Worm (Caenorhabditis elegans) whole organism, L1 larva: Measurements from ENCODE around the gene F57B9.8.
A peak's percentile ranks its signal among the peaks of the same experiment; 100 is the strongest.

Experiments used
- C04F5.9 ChIP-seq: sonication (generic microtip); optimal IDR thresholded peaks from 2 replicates; lab custom pipeline; 2016; ENCODE audit warnings: missing genetic modification characterization, missing compliant biosample characterization
- C16A3.4 ChIP-seq: fragments of 150-350 bp; optimal IDR thresholded peaks from 2 replicates; lab custom pipeline; 2014; ENCODE audit warnings: missing biosample characterization, missing genetic modification characterization
- C34B4.2 ChIP-seq: sonication (generic microtip); optimal IDR thresholded peaks from 2 replicates; lab custom pipeline; 2017; ENCODE audit warnings: mild to moderate bottlenecking, missing genetic modification characterization, missing compliant biosample characterization
- alr-1 ChIP-seq: fragments of 200-800 bp; sonication (Bioruptor generic); optimal IDR thresholded peaks from 2 replicates; lab custom pipeline; 2018; ENCODE audit warnings: borderline replicate concordance, mild to moderate bottlenecking, missing genetic modification characterization, missing compliant biosample characterization
- aly-2 ChIP-seq: fragments of 150-350 bp; optimal IDR thresholded peaks from 2 replicates; lab custom pipeline; 2014; ENCODE audit warnings: missing biosample characterization, missing genetic modification characterization
- ceh-63 ChIP-seq: fragments of 200-800 bp; sonication (Bioruptor generic); optimal IDR thresholded peaks from 2 replicates; lab custom pipeline; 2018; ENCODE audit warnings: mild to moderate bottlenecking, missing genetic modification characterization, missing compliant biosample characterization
- ceh-82 ChIP-seq, 3 experiments: fragments of 150-350 bp in 1 of 3; sonication (generic microtip) in 2 of 3; optimal IDR thresholded peaks; 2 replicates each; lab custom pipeline; 2014 to 2017; ENCODE audit warnings: missing biosample characterization in 3 of 3, missing genetic modification characterization in 3 of 3
- ceh-90 ChIP-seq: sonication (generic microtip); optimal IDR thresholded peaks from 2 replicates; lab custom pipeline; 2016; ENCODE audit warnings: missing genetic modification characterization, missing compliant biosample characterization
- ces-1 ChIP-seq: fragments of 150-350 bp; optimal IDR thresholded peaks from 2 replicates; lab custom pipeline; 2014; ENCODE audit warnings: missing biosample characterization, missing genetic modification reagents, missing genetic modification characterization
- dpl-1 ChIP-seq, 3 experiments: fragments of 150-350 bp in 2 of 3; sonication (generic microtip) in 1 of 3; optimal IDR thresholded peaks; 2 replicates each; lab custom pipeline; 2014 to 2017; ENCODE audit warnings: missing biosample characterization in 3 of 3, missing genetic modification characterization in 3 of 3, missing genetic modification reagents in 3 of 3
- dsc-1 ChIP-seq: sonication (generic microtip); optimal IDR thresholded peaks from 2 replicates; lab custom pipeline; 2016; ENCODE audit warnings: mild to moderate bottlenecking, missing genetic modification characterization, missing compliant biosample characterization
- efl-1 ChIP-seq, 4 experiments: fragments of 150-350 bp; optimal IDR thresholded peaks in 3 of 4; peaks in 1 of 4; 1 replicate in 1 of 4; 2 replicates in 3 of 4; lab custom pipeline; 2014; ENCODE audit warnings: missing biosample characterization in 2 of 4, missing genetic modification characterization in 2 of 4, missing genetic modification reagents in 2 of 4
- egl-13 ChIP-seq: sonication (generic microtip); optimal IDR thresholded peaks from 2 replicates; lab custom pipeline; 2016; ENCODE audit warnings: missing genotype, missing genetic modification reagents, missing genetic modification characterization, missing compliant biosample characterization
- elt-3 ChIP-seq, 6 experiments: fragments of 150-350 bp in 1 of 6; sonication (generic microtip); optimal IDR thresholded peaks; 2 replicates each; lab custom pipeline; 2017 to 2018; ENCODE audit warnings: missing biosample characterization in 6 of 6, missing genetic modification characterization in 6 of 6, inconsistent platforms in 1 of 6
- ets-5 ChIP-seq: fragments of 200-800 bp; sonication (Bioruptor generic); IDR thresholded peaks from 2 replicates; pipeline ENCODE4 v1.3.6; 2022; ENCODE audit warnings: missing genetic modification characterization, missing compliant biosample characterization
- fkh-4 ChIP-seq: sonication (generic microtip); optimal IDR thresholded peaks from 2 replicates; lab custom pipeline; 2016; ENCODE audit warnings: missing compliant biosample characterization, missing genetic modification characterization, borderline replicate concordance
- fkh-8 ChIP-seq: sonication (generic microtip); optimal IDR thresholded peaks from 2 replicates; lab custom pipeline; 2016; ENCODE audit warnings: mild to moderate bottlenecking, missing genetic modification characterization, missing compliant biosample characterization
- hlh-4 ChIP-seq: sonication (generic microtip); optimal IDR thresholded peaks from 2 replicates; lab custom pipeline; 2016; ENCODE audit warnings: mild to moderate bottlenecking, missing genetic modification characterization, missing compliant biosample characterization
- isw-1 ChIP-seq: fragments of 200-800 bp; sonication (Bioruptor generic); IDR thresholded peaks from 2 replicates; pipeline ENCODE4 v1.3.6; 2022; ENCODE audit warnings: missing genetic modification characterization, missing compliant biosample characterization
- lin-35 ChIP-seq, 2 experiments: fragments of 150-350 bp; optimal IDR thresholded peaks; 2 replicates each; lab custom pipeline; 2014; ENCODE audit warnings: missing biosample characterization in 2 of 2, missing genetic modification characterization in 2 of 2, missing genetic modification reagents in 2 of 2
- lin-39 ChIP-seq: fragments of 150-350 bp; optimal IDR thresholded peaks from 2 replicates; lab custom pipeline; 2014; ENCODE audit warnings: missing biosample characterization, missing genetic modification reagents, missing genetic modification characterization
- lir-3 ChIP-seq: sonication (generic microtip); optimal IDR thresholded peaks from 2 replicates; lab custom pipeline; 2016; ENCODE audit warnings: mild to moderate bottlenecking, missing genetic modification characterization, moderate library complexity, missing compliant biosample characterization; ENCODE audit not compliant: poor library complexity
- lsy-2 ChIP-seq, 2 experiments: fragments of 150-350 bp; optimal IDR thresholded peaks; 2 replicates each; lab custom pipeline; 2014; ENCODE audit warnings: missing biosample characterization in 2 of 2, missing genetic modification characterization in 2 of 2
- mdl-1 ChIP-seq, 2 experiments: fragments of 150-350 bp; optimal IDR thresholded peaks; 2 replicates each; lab custom pipeline; 2014 to 2017; ENCODE audit warnings: missing biosample characterization in 2 of 2, missing genetic modification characterization in 2 of 2, inconsistent platforms in 1 of 2
- mef-2 ChIP-seq: fragments of 150-350 bp; optimal IDR thresholded peaks from 2 replicates; lab custom pipeline; 2014; ENCODE audit warnings: missing biosample characterization, missing genetic modification characterization
- mep-1 ChIP-seq: fragments of 150-350 bp; optimal IDR thresholded peaks from 2 replicates; lab custom pipeline; 2014; ENCODE audit warnings: missing biosample characterization, missing genetic modification characterization
- nhr-11 ChIP-seq: fragments of 150-350 bp; optimal IDR thresholded peaks from 2 replicates; lab custom pipeline; 2014; ENCODE audit warnings: missing biosample characterization, missing genetic modification characterization
- nhr-20 ChIP-seq: sonication (generic microtip); optimal IDR thresholded peaks from 2 replicates; lab custom pipeline; 2016; ENCODE audit warnings: mild to moderate bottlenecking, missing genetic modification characterization, missing compliant biosample characterization
- nhr-47 ChIP-seq: sonication (generic microtip); optimal IDR thresholded peaks from 2 replicates; lab custom pipeline; 2016; ENCODE audit warnings: mild to moderate bottlenecking, missing genetic modification characterization, moderate library complexity, missing compliant biosample characterization
- nhr-76 ChIP-seq: sonication (generic microtip); optimal IDR thresholded peaks from 2 replicates; lab custom pipeline; 2017; ENCODE audit warnings: missing biosample characterization, missing genetic modification characterization
- nhr-77 ChIP-seq: fragments of 150-350 bp; optimal IDR thresholded peaks from 2 replicates; lab custom pipeline; 2014; ENCODE audit warnings: missing biosample characterization, missing genetic modification characterization
- nhr-84 ChIP-seq: sonication (generic microtip); optimal IDR thresholded peaks from 2 replicates; lab custom pipeline; 2017; ENCODE audit warnings: missing biosample characterization, missing genetic modification characterization
- nhr-85 ChIP-seq: sonication (generic microtip); peaks from one replicate; lab custom pipeline; 2016; ENCODE audit warnings: missing genetic modification characterization, inconsistent platforms, missing compliant biosample characterization
- nhr-90 ChIP-seq: sonication (generic microtip); optimal IDR thresholded peaks from 2 replicates; lab custom pipeline; 2016; ENCODE audit warnings: mild to moderate bottlenecking, missing genetic modification characterization, missing compliant biosample characterization; ENCODE audit not compliant: poor library complexity
- pag-3 ChIP-seq: sonication (generic microtip); optimal IDR thresholded peaks from 2 replicates; lab custom pipeline; 2017; ENCODE audit warnings: missing genetic modification characterization, mild to moderate bottlenecking, missing compliant biosample characterization, antibody characterized with exemption, borderline replicate concordance; ENCODE audit not compliant: insufficient read depth
- pqm-1 ChIP-seq: sonication (generic microtip); optimal IDR thresholded peaks from 3 replicates; lab custom pipeline; 2017; ENCODE audit warnings: missing biosample characterization, missing genetic modification characterization
- snu-23 ChIP-seq: sonication (generic microtip); optimal IDR thresholded peaks from 2 replicates; lab custom pipeline; 2016; ENCODE audit warnings: missing genetic modification characterization, missing compliant biosample characterization
- sox-4 ChIP-seq: sonication (generic microtip); optimal IDR thresholded peaks from 2 replicates; lab custom pipeline; 2016; ENCODE audit warnings: missing genetic modification characterization, missing compliant biosample characterization
- sptf-1 ChIP-seq: fragments of 150-350 bp; optimal IDR thresholded peaks from 2 replicates; lab custom pipeline; 2014; ENCODE audit warnings: missing biosample characterization, missing genetic modification characterization
- sup-37 ChIP-seq: fragments of 200-800 bp; sonication (Bioruptor generic); optimal IDR thresholded peaks from 2 replicates; lab custom pipeline; 2018; ENCODE audit warnings: mild to moderate bottlenecking, missing genetic modification characterization, missing compliant biosample characterization
- swsn-7 ChIP-seq: sonication (generic microtip); optimal IDR thresholded peaks from 2 replicates; lab custom pipeline; 2016; ENCODE audit warnings: missing genetic modification characterization, missing compliant biosample characterization
- unc-130 ChIP-seq: fragments of 150-350 bp; optimal IDR thresholded peaks from 2 replicates; lab custom pipeline; 2017; ENCODE audit warnings: missing biosample characterization, missing genetic modification characterization, inconsistent platforms
- unc-30 ChIP-seq: sonication (generic microtip); optimal IDR thresholded peaks from 2 replicates; lab custom pipeline; 2017; ENCODE audit warnings: missing biosample characterization, missing genetic modification characterization
- unc-86 ChIP-seq: sonication (generic microtip); optimal IDR thresholded peaks from 2 replicates; lab custom pipeline; 2016; ENCODE audit warnings: missing genetic modification characterization, missing compliant biosample characterization
- unc-98 ChIP-seq: fragments of 200-800 bp; sonication (Bioruptor generic); IDR thresholded peaks from 2 replicates; pipeline ENCODE4 v1.3.6; 2022; ENCODE audit warnings: missing genetic modification characterization, missing compliant biosample characterization
- zip-4 ChIP-seq: fragments of 200-800 bp; sonication (Bioruptor generic); optimal IDR thresholded peaks from 2 replicates; lab custom pipeline; 2018; ENCODE audit warnings: mild to moderate bottlenecking, missing genetic modification characterization, moderate library complexity, missing compliant biosample characterization
- ztf-4 ChIP-seq: fragments of 150-350 bp; optimal IDR thresholded peaks from 2 replicates; lab custom pipeline; 2014; ENCODE audit warnings: missing biosample characterization, missing genetic modification characterization

F57B9.8 gene

ce11 chrIII:6897587-6898064, 37.5 kb downstream of the F57B9.8 start, which contains the start of gene T07E3.4 (continued):
- peak; percentile 69 for TF ChIP-seq efl-1 (optimal IDR thresholded peaks at IDR 0.05; lab: Kevin White, UChicago)
- TF ChIP-seq efl-1 (GFP tag; optimal IDR thresholded peaks at IDR 0.05 in 1 of 2; lab: Kevin White, UChicago), result peak; percentile 46 to 95
- no peak for TF ChIP-seq ces-1 (GFP tag; lab: Kevin White, UChicago)
- TF ChIP-seq lir-3, result peak; percentile 72
- TF ChIP-seq alr-1, result no peak
- peak; percentile 47 to 60 (median 59) for TF ChIP-seq dpl-1 (GFP tag; optimal IDR thresholded peaks at IDR 0.05; lab: Kevin White, UChicago)
- TF ChIP-seq swsn-7 (tag; lab: Kevin White, UChicago), result peak; percentile 82
- TF ChIP-seq fkh-8, result peak; percentile 30
- TF ChIP-seq mdl-1 (tag; optimal IDR thresholded peaks at IDR 0.05; lab: Kevin White, UChicago), result peak in 1 of 2 experiments; percentile 84
- peak; percentile 69 for TF ChIP-seq C04F5.9
- TF ChIP-seq nhr-85 (tag; lab: Kevin White, UChicago), result peak; percentile 99
- peak; percentile 96 for TF ChIP-seq nhr-20 (tag; lab: Kevin White, UChicago)
- TF ChIP-seq mep-1, result peak; percentile 90
- peak; percentile 85 for TF ChIP-seq ztf-4 (tag; lab: Kevin White, UChicago)
- no peak for TF ChIP-seq isw-1 (GFP tag; lab: Robert Waterston, UW)
- peak; percentile 96 for TF ChIP-seq snu-23 (GFP tag; lab: Kevin White, UChicago)
- peak; percentile 34 for TF ChIP-seq C16A3.4 (tag; lab: Kevin White, UChicago)
- TF ChIP-seq, all 84 proteins: peak for 42

- TF ChIP-seq pag-3 (tag; lab: Kevin White, UChicago) (no peak), ceh-82 (tag; optimal IDR thresholded peaks at IDR 0.05; lab: Kevin White, UChicago) (no peak), ets-5 (GFP tag; lab: Robert Waterston, UW) (no peak), lin-35 (GFP tag; optimal IDR thresholded peaks at IDR 0.05; lab: Kevin White, UChicago) (no peak), dsc-1 (tag; lab: Kevin White, UChicago) (no peak), unc-130 (tag; lab: Kevin White, UChicago) (no peak), swsn-7 (tag; lab: Kevin White, UChicago) (no peak), pqm-1 (tag; lab: Kevin White, UChicago) (no peak), nhr-84 (tag; lab: Kevin White, UChicago) (no peak), C16A3.4 (tag; lab: Kevin White, UChicago) (no peak), lin-39 (tag; lab: Kevin White, UChicago) (no peak), unc-86 (tag; lab: Kevin White, UChicago) (no peak), zip-4 (GFP tag; lab: Kevin White, UChicago) (no peak), nhr-77 (no peak), mef-2 (tag; lab: Kevin White, UChicago) (no peak), nhr-76 (tag; lab: Kevin White, UChicago) (no peak), fkh-4 (tag; lab: Kevin White, UChicago) (no peak), fkh-8 (no peak), nhr-20 (tag; lab: Kevin White, UChicago) (no peak), efl-1 (optimal IDR thresholded peaks at IDR 0.05; lab: Kevin White, UChicago) (no peak), efl-1 (GFP tag; optimal IDR thresholded peaks at IDR 0.05 in 1 of 2; lab: Kevin White, UChicago) (no peak)
These were observed 39.4 kb downstream of the F57B9.8 start for ce11 chrIII:6895677-6896076.

- TF ChIP-seq egl-13 (tag; lab: Kevin White, UChicago) (no peak), swsn-7 (tag; lab: Kevin White, UChicago) (peak; percentile 50), nhr-90 (tag; lab: Kevin White, UChicago) (peak; percentile 53), fkh-4 (tag; lab: Kevin White, UChicago) (no peak), ceh-90 (tag; lab: Kevin White, UChicago) (no peak), dpl-1 (GFP tag; optimal IDR thresholded peaks at IDR 0.05; lab: Kevin White, UChicago) (peak in 2 of 3 experiments; percentile 24 to 63), sox-4 (tag; lab: Kevin White, UChicago) (no peak), nhr-85 (tag; lab: Kevin White, UChicago) (peak; percentile 87), mep-1 (peak; percentile 66), aly-2 (tag; lab: Kevin White, UChicago) (peak; percentile 70), hlh-4 (tag; lab: Kevin White, UChicago) (no peak), unc-130 (tag; lab: Kevin White, UChicago) (no peak), lsy-2 (tag; optimal IDR thresholded peaks at IDR 0.05; lab: Kevin White, UChicago) (peak; percentile 74 to 91), nhr-76 (tag; lab: Kevin White, UChicago) (no peak), sptf-1 (tag; lab: Kevin White, UChicago) (no peak), C34B4.2 (tag; lab: Kevin White, UChicago) (no peak), nhr-77 (peak; percentile 49), nhr-11 (tag; lab: Kevin White, UChicago) (peak; percentile 4), unc-98 (GFP tag; lab: Robert Waterston, UW) (no peak), ceh-63 (GFP tag; lab: Kevin White, UChicago) (no peak), nhr-84 (tag; lab: Kevin White, UChicago) (no peak), unc-30 (tag; lab: Kevin White, UChicago) (no peak), sup-37 (GFP tag; lab: Kevin White, UChicago) (no peak), nhr-47 (tag; lab: Kevin White, UChicago) (peak; percentile 58), elt-3 (tag; optimal IDR thresholded peaks at IDR 0.05; lab: Kevin White, UChicago) (peak in 5 of 6 experiments; percentile 83 to 95 (median 91))
These were observed 40.0 kb downstream of the F57B9.8 start for ce11 chrIII:6895166-6895565.
